5 worm cellular contexts compared by ENCODE assay signal in genomic region chrIII:9509764-9510370, ce11.
A peak's percentile ranks its signal among the peaks of the same experiment; 100 is the strongest.
TF ChIP-seq lines count a peak whose summit lies in the region.

No protein-coding gene starts in this region.

TF ChIP-seq in whole organism, L1 larva, 84 proteins besides CTCF, POLR2A, EP300 and RAD21 (continued from another document):
- peak in 1 of 2 experiments; percentile 27 for TF ChIP-seq lin-35 (GFP tag; optimal IDR thresholded peaks at IDR 0.05; lab: Kevin White, UChicago)
- TF ChIP-seq ztf-4 (tag; optimal IDR thresholded peaks at IDR 0.05; lab: Kevin White, UChicago) = peak; percentile 51
- TF ChIP-seq isw-1 (GFP tag; IDR thresholded peaks at IDR 0.05; lab: Robert Waterston, UW) = no peak
- peak; percentile 55 for TF ChIP-seq nhr-71 (tag; optimal IDR thresholded peaks at IDR 0.05; lab: Kevin White, UChicago)
- TF ChIP-seq ama-1 (optimal IDR thresholded peaks at IDR 0.05; lab: Kevin White, UChicago) = peak; percentile 56
- TF ChIP-seq elt-2 (tag; optimal IDR thresholded peaks at IDR 0.05; lab: Kevin White, UChicago) = no peak
- TF ChIP-seq rnt-1 (tag; optimal IDR thresholded peaks at IDR 0.05; lab: Kevin White, UChicago) = peak; percentile 7

TF ChIP-seq in whole organism, L2 larva, 48 proteins besides CTCF, POLR2A, EP300 and RAD21 (continued from another document):
- peak; percentile 36 for TF ChIP-seq C34F6.9 (tag; optimal IDR thresholded peaks at IDR 0.05; lab: Kevin White, UChicago)
- TF ChIP-seq zag-1 (tag; optimal IDR thresholded peaks at IDR 0.05; lab: Kevin White, UChicago) = peak; percentile 29
- TF ChIP-seq nhr-23 (tag; optimal IDR thresholded peaks at IDR 0.05; lab: Kevin White, UChicago) = no peak
- TF ChIP-seq unc-55 (GFP tag; optimal IDR thresholded peaks at IDR 0.05; lab: Kevin White, UChicago) = peak; percentile 38
- TF ChIP-seq nhr-25 (tag; optimal IDR thresholded peaks at IDR 0.05; lab: Kevin White, UChicago) = peak; percentile 53
- peak; percentile 37 for TF ChIP-seq F13H6.1 (tag; optimal IDR thresholded peaks at IDR 0.05; lab: Kevin White, UChicago)
- no peak for TF ChIP-seq ceh-16 (tag; optimal IDR thresholded peaks at IDR 0.05; lab: Kevin White, UChicago)

TF ChIP-seq in whole organism, L3 larva, 47 proteins besides CTCF, POLR2A, EP300 and RAD21 (continued from another document):
- TF ChIP-seq skn-1 (tag; optimal IDR thresholded peaks at IDR 0.05; lab: Kevin White, UChicago) = no peak

TF ChIP-seq in whole organism, L4 larva, 104 proteins besides CTCF, POLR2A, EP300 and RAD21 (continued from another document and continues in another):
- TF ChIP-seq ceh-32 (tag; optimal IDR thresholded peaks at IDR 0.05; lab: Kevin White, UChicago; ENCODE audit: poor library complexity) = no peak
- peak; percentile 38 for TF ChIP-seq lin-13 (GFP tag; optimal IDR thresholded peaks at IDR 0.05; lab: Kevin White, UChicago)
- no peak for TF ChIP-seq nhr-237 (tag; optimal IDR thresholded peaks at IDR 0.05; lab: Kevin White, UChicago)
- no peak for TF ChIP-seq spr-1 (tag; optimal IDR thresholded peaks at IDR 0.05; lab: Kevin White, UChicago)
- no peak for TF ChIP-seq duxl-1 (tag; optimal IDR thresholded peaks at IDR 0.05; lab: Kevin White, UChicago; ENCODE audit: poor library complexity)
- TF ChIP-seq pha-4 (GFP tag; IDR thresholded peaks at IDR 0.05; lab: Robert Waterston, UW) = peak; percentile 9; the same call in 1 of the 2 replicates
- TF ChIP-seq pha-4 (tag; optimal IDR thresholded peaks at IDR 0.05; lab: Kevin White, UChicago) = no peak
- no peak for TF ChIP-seq egl-27 (tag; optimal IDR thresholded peaks at IDR 0.05; lab: Kevin White, UChicago)
- TF ChIP-seq rbr-2 (tag; optimal IDR thresholded peaks at IDR 0.05; lab: Kevin White, UChicago) = peak; percentile 4
- TF ChIP-seq lin-38 (GFP tag; IDR thresholded peaks at IDR 0.05; lab: Robert Waterston, UW) = peak; percentile 57
- TF ChIP-seq pqm-1 (tag; optimal IDR thresholded peaks at IDR 0.05; lab: Kevin White, UChicago) = no peak
- no peak for TF ChIP-seq ceh-44 (GFP tag; IDR thresholded peaks at IDR 0.05; lab: Robert Waterston, UW)
- TF ChIP-seq arid-1 (GFP tag; conservative IDR thresholded peaks at IDR 0.05; lab: Robert Waterston, UW) = peak; percentile 40; the same call in 1 of the 2 replicates
- TF ChIP-seq dpl-1 (GFP tag; optimal IDR thresholded peaks at IDR 0.05; lab: Kevin White, UChicago) = no peak
- no peak for TF ChIP-seq unc-39 (tag; optimal IDR thresholded peaks at IDR 0.05; lab: Kevin White, UChicago)
- TF ChIP-seq mdt-29 (GFP tag; IDR thresholded peaks at IDR 0.05; lab: Robert Waterston, UW) = no peak
- no peak for TF ChIP-seq fkh-10 (GFP tag; optimal IDR thresholded peaks at IDR 0.05; lab: Kevin White, UChicago)
- TF ChIP-seq lin-1 (GFP tag; IDR thresholded peaks at IDR 0.05; lab: Robert Waterston, UW) = peak; percentile 36; the same call in 1 of the 2 replicates
- no peak for TF ChIP-seq lin-39 (tag; optimal IDR thresholded peaks at IDR 0.05; lab: Kevin White, UChicago)
- 0 out of 2 replicates have a peak, but pooled peaks have one; percentile 6 for TF ChIP-seq dmd-6 (GFP tag; IDR thresholded peaks at IDR 0.05; lab: Robert Waterston, UW)
- TF ChIP-seq Y48G9A.11 (GFP tag; IDR thresholded peaks at IDR 0.05; lab: Robert Waterston, UW) = 0 out of 2 replicates have a peak, but pooled peaks have one; percentile 24
- TF ChIP-seq daf-8 (GFP tag; IDR thresholded peaks at IDR 0.05; lab: Robert Waterston, UW) = no peak
- TF ChIP-seq cey-2 (tag; optimal IDR thresholded peaks at IDR 0.05; lab: Kevin White, UChicago; ENCODE audit: borderline replicate concordance, insufficient read depth) = no peak
- TF ChIP-seq D1046.2 (GFP tag; IDR thresholded peaks at IDR 0.05; lab: Robert Waterston, UW) = no peak
- TF ChIP-seq F10B5.3 (tag; optimal IDR thresholded peaks at IDR 0.05; lab: Kevin White, UChicago) = peak; percentile 23
- TF ChIP-seq zip-2 (tag; optimal IDR thresholded peaks at IDR 0.05; lab: Kevin White, UChicago) = no peak
- TF ChIP-seq zfp-2 (tag; optimal IDR thresholded peaks at IDR 0.05; lab: Kevin White, UChicago) = no peak
- no peak for TF ChIP-seq nhr-41 (GFP tag; IDR thresholded peaks at IDR 0.05; lab: Robert Waterston, UW)
- peak; percentile 67; the same call in 1 of the 2 replicates for TF ChIP-seq T26A8.4 (GFP tag; IDR thresholded peaks at IDR 0.05; lab: Robert Waterston, UW)
- TF ChIP-seq nhr-48 (tag; optimal IDR thresholded peaks at IDR 0.05; lab: Kevin White, UChicago) = no peak
- TF ChIP-seq F37D6.2 (tag; optimal IDR thresholded peaks at IDR 0.05; lab: Kevin White, UChicago) = no peak
- TF ChIP-seq aha-1 (tag; lab: Kevin White, UChicago) = peak; percentile 15
- TF ChIP-seq daf-19 (GFP tag; conservative IDR thresholded peaks at IDR 0.05; lab: Robert Waterston, UW) = no peak
- TF ChIP-seq T20F7.1 (GFP tag; optimal IDR thresholded peaks at IDR 0.05; lab: Kevin White, UChicago) = peak; percentile 55
- TF ChIP-seq madf-9 (GFP tag; conservative IDR thresholded peaks at IDR 0.05; lab: Robert Waterston, UW) = no peak
- no peak for TF ChIP-seq ceh-62 (tag; optimal IDR thresholded peaks at IDR 0.05; lab: Kevin White, UChicago)
- no peak for TF ChIP-seq daf-12 (tag; optimal IDR thresholded peaks at IDR 0.05; lab: Kevin White, UChicago)
- 0 out of 4 replicates have a peak, but pooled peaks of 1 of the 2 experiments have one; percentile 17 for TF ChIP-seq madf-5 (GFP tag; IDR thresholded peaks at IDR 0.05; lab: Robert Waterston, UW)
- TF ChIP-seq F26F4.8 (GFP tag; conservative IDR thresholded peaks at IDR 0.05; lab: Robert Waterston, UW) = no peak
- TF ChIP-seq aly-2 (tag; optimal IDR thresholded peaks at IDR 0.05; lab: Kevin White, UChicago) = no peak
- no peak for TF ChIP-seq egl-43 (GFP tag; IDR thresholded peaks at IDR 0.05; lab: Robert Waterston, UW)
- TF ChIP-seq mxl-2 (GFP tag; conservative IDR thresholded peaks at IDR 0.05; lab: Robert Waterston, UW) = no peak
- no peak for TF ChIP-seq lin-15B (tag; optimal IDR thresholded peaks at IDR 0.05; lab: Kevin White, UChicago)
- TF ChIP-seq mxl-3 (GFP tag; optimal IDR thresholded peaks at IDR 0.05; lab: Kevin White, UChicago) = no peak
- TF ChIP-seq nhr-6 (tag; optimal IDR thresholded peaks at IDR 0.05; lab: Kevin White, UChicago) = peak; percentile 30
- TF ChIP-seq dmd-9 (GFP tag; IDR thresholded peaks at IDR 0.05; lab: Robert Waterston, UW) = 0 out of 2 replicates have a peak, but pooled peaks have one; percentile 10
- TF ChIP-seq zfp-3 (GFP tag; conservative IDR thresholded peaks at IDR 0.05; lab: Robert Waterston, UW) = peak; percentile 65; the same call in 1 of the 2 replicates
- no peak for TF ChIP-seq fos-1 (tag; optimal IDR thresholded peaks at IDR 0.05; lab: Kevin White, UChicago)
- TF ChIP-seq ceh-20 (GFP tag; IDR thresholded peaks at IDR 0.05; lab: Robert Waterston, UW) = no peak
- no peak for TF ChIP-seq ceh-82 (tag; optimal IDR thresholded peaks at IDR 0.05; lab: Kevin White, UChicago)
- peak in 1 of 2 experiments; percentile 23 for TF ChIP-seq lsy-2 (tag; optimal IDR thresholded peaks at IDR 0.05; lab: Kevin White, UChicago)
- no peak for TF ChIP-seq unc-130 (GFP tag; optimal IDR thresholded peaks at IDR 0.05; lab: Kevin White, UChicago)
- TF ChIP-seq lir-3 (tag; optimal IDR thresholded peaks at IDR 0.05; lab: Kevin White, UChicago) = no peak
- no peak for TF ChIP-seq Y5F2A.4 (GFP tag; optimal IDR thresholded peaks at IDR 0.05; lab: Kevin White, UChicago)
- TF ChIP-seq R02D3.7 (tag; optimal IDR thresholded peaks at IDR 0.05; lab: Kevin White, UChicago) = no peak
- TF ChIP-seq F44E2.7 (GFP tag; IDR thresholded peaks at IDR 0.05; lab: Robert Waterston, UW) = no peak
- no peak for TF ChIP-seq ceh-28 (tag; optimal IDR thresholded peaks at IDR 0.05; lab: Kevin White, UChicago)
- no peak for TF ChIP-seq ztf-11 (tag; optimal IDR thresholded peaks at IDR 0.05; lab: Kevin White, UChicago)

TF ChIP-seq in whole organism, young adult, 124 proteins besides CTCF, POLR2A, EP300 and RAD21 (continued from another document and continues in another):
- TF ChIP-seq mes-4 (tag; optimal IDR thresholded peaks at IDR 0.05; lab: Kevin White, UChicago) (no peak), C17E4.6 (GFP tag; IDR thresholded peaks at IDR 0.05; lab: Robert Waterston, UW) (no peak), lin-35 (GFP tag; optimal IDR thresholded peaks at IDR 0.05; lab: Kevin White, UChicago) (peak in 1 of 3 experiments; percentile 51), mxl-1 (tag; optimal IDR thresholded peaks at IDR 0.05; lab: Kevin White, UChicago) (no peak), pha-4 (tag; optimal IDR thresholded peaks at IDR 0.05; lab: Kevin White, UChicago) (no peak), lsl-1 (GFP tag; optimal IDR thresholded peaks at IDR 0.05; lab: Kevin White, UChicago) (no peak), nhr-90 (tag; optimal IDR thresholded peaks at IDR 0.05; lab: Kevin White, UChicago) (no peak), lag-1 (GFP tag; IDR thresholded peaks at IDR 0.05; lab: Robert Waterston, UW) (no peak), K12H6.12 (tag; optimal IDR thresholded peaks at IDR 0.05; lab: Kevin White, UChicago) (peak; percentile 12), egl-18 (GFP tag; IDR thresholded peaks at IDR 0.05; lab: Robert Waterston, UW) (no peak), madf-6 (GFP tag; IDR thresholded peaks at IDR 0.05; lab: Robert Waterston, UW) (peak; percentile 49), ztf-6 (GFP tag; IDR thresholded peaks at IDR 0.05; lab: Robert Waterston, UW) (no peak), hmg-20 (GFP tag; IDR thresholded peaks at IDR 0.05; lab: Robert Waterston, UW) (no peak), B0035.1 (tag; optimal IDR thresholded peaks at IDR 0.05; lab: Kevin White, UChicago) (peak; percentile 48), lin-26 (GFP tag; IDR thresholded peaks at IDR 0.05; lab: Robert Waterston, UW) (0 out of 2 replicates have a peak, but pooled peaks have one; percentile 21), B0336.3 (GFP tag; IDR thresholded peaks at IDR 0.05; lab: Robert Waterston, UW) (peak; percentile 65), aptf-3 (GFP tag; IDR thresholded peaks at IDR 0.05; lab: Robert Waterston, UW) (no peak), F37B4.10 (GFP tag; IDR thresholded peaks at IDR 0.05; lab: Robert Waterston, UW) (0 out of 2 replicates have a peak, but pooled peaks have one; percentile 54), chd-7 (tag; optimal IDR thresholded peaks at IDR 0.05; lab: Kevin White, UChicago) (peak; percentile 65), Y56A3A.18 (GFP tag; IDR thresholded peaks at IDR 0.05; lab: Robert Waterston, UW) (0 out of 2 replicates have a peak, but pooled peaks have one; percentile 16), ccch-3 (GFP tag; optimal IDR thresholded peaks at IDR 0.05; lab: Kevin White, UChicago) (no peak), zfh-2 (GFP tag; conservative IDR thresholded peaks at IDR 0.05; lab: Robert Waterston, UW) (no peak), snpc-3.4 (tag; optimal IDR thresholded peaks at IDR 0.05; lab: Kevin White, UChicago) (no peak), akir-1 (GFP tag; optimal IDR thresholded peaks at IDR 0.05; lab: Kevin White, UChicago) (no peak), tbp1 (GFP tag; optimal IDR thresholded peaks at IDR 0.05; lab: Kevin White, UChicago) (no peak), nhr-27 (tag; optimal IDR thresholded peaks at IDR 0.05; lab: Kevin White, UChicago) (peak; percentile 65), ceh-27 (GFP tag; optimal IDR thresholded peaks at IDR 0.05; lab: Kevin White, UChicago) (peak; percentile 74), repo-1 (tag; optimal IDR thresholded peaks at IDR 0.05; lab: Kevin White, UChicago) (peak; percentile 90), let-607 (tag; optimal IDR thresholded peaks at IDR 0.05; lab: Kevin White, UChicago) (peak in 1 of 2 experiments; percentile 17), ztf-18 (tag; optimal IDR thresholded peaks at IDR 0.05; lab: Kevin White, UChicago) (no peak), dpl-1 (GFP tag; optimal IDR thresholded peaks at IDR 0.05; lab: Kevin White, UChicago) (no peak), madf-8 (GFP tag; conservative IDR thresholded peaks at IDR 0.05; lab: Robert Waterston, UW) (no peak), sptf-2 (GFP tag; optimal IDR thresholded peaks at IDR 0.05; lab: Kevin White, UChicago) (no peak), Y67H2A.10 (GFP tag; conservative IDR thresholded peaks at IDR 0.05; lab: Robert Waterston, UW) (no peak), nfyb-1 (GFP tag; IDR thresholded peaks at IDR 0.05; lab: Robert Waterston, UW) (no peak; the same call in 1 of the 2 replicates), hlh-26 (GFP tag; conservative IDR thresholded peaks at IDR 0.05; lab: Robert Waterston, UW) (no peak), egl-44 (GFP tag; IDR thresholded peaks at IDR 0.05; lab: Robert Waterston, UW) (no peak), gei-17 (GFP tag; optimal IDR thresholded peaks at IDR 0.05; lab: Kevin White, UChicago) (peak; percentile 24), nfya-1 (tag; optimal IDR thresholded peaks at IDR 0.05; lab: Kevin White, UChicago; ENCODE audit: borderline replicate concordance, insufficient read depth) (no peak), dpff-1 (tag; optimal IDR thresholded peaks at IDR 0.05; lab: Kevin White, UChicago) (no peak), ztf-22 (GFP tag; optimal IDR thresholded peaks at IDR 0.05; lab: Kevin White, UChicago) (no peak), xnd-1 (tag; optimal IDR thresholded peaks at IDR 0.05; lab: Kevin White, UChicago) (peak; percentile 9), F57C9.4 (tag; optimal IDR thresholded peaks at IDR 0.05; lab: Kevin White, UChicago) (no peak), Y79H2A.3 (GFP tag; conservative IDR thresholded peaks at IDR 0.05; lab: Robert Waterston, UW) (no peak), tlf-1 (GFP tag; optimal IDR thresholded peaks at IDR 0.05; lab: Kevin White, UChicago) (peak; percentile 77), snpc-1.1 (tag; optimal IDR thresholded peaks at IDR 0.05; lab: Kevin White, UChicago; ENCODE audit: insufficient read depth) (no peak), hrde-1 (tag; optimal IDR thresholded peaks at IDR 0.05; lab: Kevin White, UChicago; ENCODE audit: borderline replicate concordance) (peak; percentile 58), sdz-38 (tag; optimal IDR thresholded peaks at IDR 0.05; lab: Kevin White, UChicago) (no peak), Y53G8AR.9 (GFP tag; conservative IDR thresholded peaks at IDR 0.05; lab: Robert Waterston, UW) (peak; percentile 70), lin-54 (GFP tag; optimal IDR thresholded peaks at IDR 0.05; lab: Kevin White, UChicago) (no peak), aptf-2 (GFP tag; conservative IDR thresholded peaks at IDR 0.05; lab: Robert Waterston, UW) (no peak), hlh-12 (tag; optimal IDR thresholded peaks at IDR 0.05; lab: Kevin White, UChicago) (no peak), ceh-91 (GFP tag; IDR thresholded peaks at IDR 0.05; lab: Robert Waterston, UW) (no peak), ceh-40 (GFP tag; IDR thresholded peaks at IDR 0.05; lab: Robert Waterston, UW) (0 out of 2 replicates have a peak, but pooled peaks have one; percentile 9), madf-10 (tag; optimal IDR thresholded peaks at IDR 0.05; lab: Kevin White, UChicago) (peak; percentile 33), efl-1 (GFP tag; optimal IDR thresholded peaks at IDR 0.05; lab: Kevin White, UChicago) (no peak), madf-3 (GFP tag; IDR thresholded peaks at IDR 0.05; lab: Robert Waterston, UW) (0 out of 2 replicates have a peak, but pooled peaks have one; percentile 29), B0261.1 (tag; optimal IDR thresholded peaks at IDR 0.05; lab: Kevin White, UChicago) (no peak), atf-7 (tag; optimal IDR thresholded peaks at IDR 0.05; lab: Kevin White, UChicago) (peak; percentile 51), die-1 (tag; optimal IDR thresholded peaks at IDR 0.05; lab: Kevin White, UChicago) (no peak), unc-130 (GFP tag; optimal IDR thresholded peaks at IDR 0.05; lab: Kevin White, UChicago) (peak; percentile 3), lsy-27 (tag; optimal IDR thresholded peaks at IDR 0.05; lab: Kevin White, UChicago; ENCODE audit: borderline replicate concordance, insufficient read depth) (no peak), snpc-1.3 (tag; optimal IDR thresholded peaks at IDR 0.05; lab: Kevin White, UChicago; ENCODE audit: insufficient read depth) (no peak), let-526 (GFP tag; IDR thresholded peaks at IDR 0.05; lab: Robert Waterston, UW) (no peak), ztf-3 (GFP tag; optimal IDR thresholded peaks at IDR 0.05; lab: Kevin White, UChicago) (no peak), T07F8.4 (tag; optimal IDR thresholded peaks at IDR 0.05; lab: Kevin White, UChicago) (no peak), F10E7.11 (tag; optimal IDR thresholded peaks at IDR 0.05; lab: Kevin White, UChicago) (no peak)
